Worm (Caenorhabditis elegans) whole organism, L4 larva: ENCODE data around the gene sre-30.

Source experiments
- D1046.2 ChIP-seq: fragments of 200-800 bp; sonication (Bioruptor generic); IDR thresholded peaks from 2 replicates; pipeline ENCODE4 v1.3.6; 2022; ENCODE audit warnings: missing genetic modification characterization, missing compliant biosample characterization
- F49E8.2 ChIP-seq: sonication (generic microtip); optimal IDR thresholded peaks from 2 replicates; lab custom pipeline; 2016; ENCODE audit warnings: missing compliant biosample characterization, mild to moderate bottlenecking, missing genetic modification characterization, borderline replicate concordance
- R02D3.7 ChIP-seq: fragments of 150-350 bp; sonication (generic microtip); optimal IDR thresholded peaks from 3 replicates; lab custom pipeline; 2014; ENCODE audit warnings: missing biosample characterization, missing genetic modification characterization
- T26A8.4 ChIP-seq: fragments of 200-800 bp; sonication (Bioruptor generic); IDR thresholded peaks from 2 replicates; pipeline ENCODE4 v1.3.6; 2022; ENCODE audit warnings: missing genetic modification characterization, missing compliant biosample characterization
- Y75B8A.6 ChIP-seq: fragments of 200-800 bp; sonication (Bioruptor generic); IDR thresholded peaks from 2 replicates; pipeline ENCODE4 v1.3.6; 2022; ENCODE audit warnings: missing genetic modification reagents, missing genetic modification characterization, missing compliant biosample characterization
- ZK546.5 ChIP-seq, 2 experiments: sonication (generic microtip); optimal IDR thresholded peaks; 2 replicates each; lab custom pipeline; 2017; ENCODE audit warnings: missing biosample characterization in 2 of 2, missing genetic modification characterization in 2 of 2
- aha-1 ChIP-seq: fragments of 150-350 bp; peaks from one replicate; lab custom pipeline; 2014; ENCODE audit warnings: missing biosample characterization, missing genetic modification characterization
- aly-2 ChIP-seq: sonication (generic microtip); optimal IDR thresholded peaks from 2 replicates; lab custom pipeline; 2018; ENCODE audit warnings: missing biosample characterization, missing genetic modification characterization
- ama-1 ChIP-seq: fragments of 150-350 bp; optimal IDR thresholded peaks from 2 replicates; lab custom pipeline; 2014; ENCODE audit warnings: inconsistent platforms, mixed read lengths
- ceh-20 ChIP-seq: fragments of 200-800 bp; sonication (Bioruptor generic); IDR thresholded peaks from 2 replicates; pipeline ENCODE4 v1.3.6; 2022; ENCODE audit warnings: missing genetic modification reagents, missing genetic modification characterization, missing compliant biosample characterization
- ceh-28 ChIP-seq: fragments of 150-350 bp; optimal IDR thresholded peaks from 2 replicates; lab custom pipeline; 2014; ENCODE audit warnings: missing biosample characterization, missing genetic modification reagents, missing genetic modification characterization
- ceh-44 ChIP-seq: fragments of 200-800 bp; sonication (Bioruptor generic); IDR thresholded peaks from 2 replicates; pipeline ENCODE4 v1.3.6; 2022; ENCODE audit warnings: missing genetic modification reagents, missing genetic modification characterization, missing compliant biosample characterization
- ctbp-1 ChIP-seq: fragments of 200-800 bp; sonication (Bioruptor generic); IDR thresholded peaks from 2 replicates; pipeline ENCODE4 v1.3.6; 2022; ENCODE audit warnings: missing genetic modification reagents, missing genetic modification characterization, missing compliant biosample characterization
- daf-16 ChIP-seq, 3 experiments: sonication (generic microtip); optimal IDR thresholded peaks; 2 replicates each; lab custom pipeline; 2016 to 2017; ENCODE audit warnings: missing genetic modification characterization in 3 of 3, missing genetic modification reagents in 3 of 3, mild to moderate bottlenecking in 2 of 3, missing compliant biosample characterization in 2 of 3, missing biosample characterization in 1 of 3, moderate library complexity in 1 of 3
- dmd-9 ChIP-seq: fragments of 200-800 bp; sonication (Bioruptor generic); IDR thresholded peaks from 2 replicates; pipeline ENCODE4 v1.3.6; 2022; ENCODE audit warnings: missing genetic modification reagents, missing genetic modification characterization, missing compliant biosample characterization
- egl-27 ChIP-seq: sonication (generic microtip); optimal IDR thresholded peaks from 3 replicates; lab custom pipeline; 2017; ENCODE audit warnings: missing biosample characterization, missing genetic modification reagents, missing genetic modification characterization
- egl-43 ChIP-seq: fragments of 200-800 bp; sonication (Bioruptor generic); IDR thresholded peaks from 2 replicates; pipeline ENCODE4 v1.3.6; 2022; ENCODE audit warnings: missing genetic modification reagents, missing genetic modification characterization, missing compliant biosample characterization
- fkh-10 ChIP-seq: fragments of 150-350 bp; optimal IDR thresholded peaks from 2 replicates; lab custom pipeline; 2014; ENCODE audit warnings: missing biosample characterization, missing genetic modification reagents, missing genetic modification characterization
- gei-8 ChIP-seq: fragments of 200-800 bp; sonication (Bioruptor generic); optimal IDR thresholded peaks from 2 replicates; lab custom pipeline; 2018; ENCODE audit warnings: mild to moderate bottlenecking, missing genetic modification characterization, missing compliant biosample characterization
- jun-1 ChIP-seq: fragments of 150-350 bp; optimal IDR thresholded peaks from 2 replicates; lab custom pipeline; 2014; ENCODE audit warnings: missing biosample characterization, missing genetic modification reagents, missing genetic modification characterization
- lsy-2 ChIP-seq, 2 experiments: fragments of 150-350 bp in 1 of 2; sonication (generic microtip) in 1 of 2; optimal IDR thresholded peaks; 2 replicates each; lab custom pipeline; 2014 to 2017; ENCODE audit warnings: missing biosample characterization in 2 of 2, missing genetic modification characterization in 2 of 2
- madf-5 ChIP-seq, 2 experiments: fragments of 200-800 bp; sonication (Bioruptor generic); IDR thresholded peaks; 2 replicates each; pipeline ENCODE4 v1.3.6; 2022; ENCODE audit warnings: missing compliant biosample characterization in 2 of 2, missing genetic modification characterization in 2 of 2
- madf-9 ChIP-seq: fragments of 200-800 bp; sonication (Bioruptor generic); conservative IDR thresholded peaks from 2 replicates; pipeline ENCODE4 v1.3.6; 2022; ENCODE audit warnings: missing genetic modification reagents, missing genetic modification characterization, missing compliant biosample characterization
- mdl-1 ChIP-seq, 2 experiments: fragments of 150-350 bp in 1 of 2; sonication (generic microtip) in 1 of 2; optimal IDR thresholded peaks; 2 replicates each; lab custom pipeline; 2014 to 2017; ENCODE audit warnings: missing biosample characterization in 2 of 2, missing genetic modification characterization in 2 of 2
- mxl-3 ChIP-seq: fragments of 200-800 bp; sonication (Bioruptor generic); optimal IDR thresholded peaks from 2 replicates; lab custom pipeline; 2018; ENCODE audit warnings: mild to moderate bottlenecking, missing genetic modification characterization, missing compliant biosample characterization
- nhr-10 ChIP-seq: fragments of 150-350 bp; optimal IDR thresholded peaks from 2 replicates; lab custom pipeline; 2014; ENCODE audit warnings: missing biosample characterization, missing genetic modification characterization
- nhr-102 ChIP-seq: sonication (generic microtip); optimal IDR thresholded peaks from 2 replicates; lab custom pipeline; 2016; ENCODE audit warnings: mild to moderate bottlenecking, missing genetic modification characterization, moderate library complexity, missing compliant biosample characterization
- nhr-11 ChIP-seq: fragments of 150-350 bp; optimal IDR thresholded peaks from 2 replicates; lab custom pipeline; 2014; ENCODE audit warnings: missing biosample characterization, missing genetic modification characterization
- nhr-237 ChIP-seq: sonication (generic microtip); optimal IDR thresholded peaks from 2 replicates; lab custom pipeline; 2017; ENCODE audit warnings: missing biosample characterization, missing genetic modification characterization
- nhr-25 ChIP-seq: sonication (generic microtip); optimal IDR thresholded peaks from 2 replicates; lab custom pipeline; 2017; ENCODE audit warnings: missing genetic modification characterization, mild to moderate bottlenecking, missing compliant biosample characterization, antibody characterized with exemption, moderate library complexity, borderline replicate concordance; ENCODE audit not compliant: insufficient read depth
- nhr-28 ChIP-seq: fragments of 150-350 bp; optimal IDR thresholded peaks from 2 replicates; lab custom pipeline; 2014; ENCODE audit warnings: missing biosample characterization, missing genetic modification characterization
- pha-4 ChIP-seq, 2 experiments: fragments of 150-350 bp in 1 of 2; fragments of 200-800 bp in 1 of 2; sonication (Bioruptor generic) in 1 of 2; IDR thresholded peaks in 1 of 2; optimal IDR thresholded peaks in 1 of 2; 2 replicates each; pipeline versions ENCODE4 v1.3.6 to Lab custom; 2014 to 2022; ENCODE audit warnings: missing genetic modification characterization in 2 of 2, missing genetic modification reagents in 2 of 2, missing biosample characterization in 1 of 2, missing compliant biosample characterization in 1 of 2
- rbr-2 ChIP-seq: sonication (generic microtip); optimal IDR thresholded peaks from 2 replicates; lab custom pipeline; 2016; ENCODE audit warnings: missing genotype, missing genetic modification characterization, missing compliant biosample characterization
- sdz-12 ChIP-seq: fragments of 200-800 bp; sonication (Bioruptor generic); optimal IDR thresholded peaks from 2 replicates; lab custom pipeline; 2018; ENCODE audit warnings: mild to moderate bottlenecking, missing genetic modification characterization, missing compliant biosample characterization
- set-16 ChIP-seq: fragments of 200-800 bp; sonication (Bioruptor generic); IDR thresholded peaks from 2 replicates; pipeline ENCODE4 v1.3.6; 2022; ENCODE audit warnings: missing genetic modification reagents, missing genetic modification characterization, missing compliant biosample characterization
- skn-1 ChIP-seq: fragments of 150-350 bp; optimal IDR thresholded peaks from 2 replicates; lab custom pipeline; 2014; ENCODE audit warnings: missing biosample characterization, missing genetic modification characterization
- snpc-4 ChIP-seq: fragments of 150-350 bp; optimal IDR thresholded peaks from 2 replicates; lab custom pipeline; 2014; ENCODE audit warnings: missing biosample characterization, missing genetic modification characterization
- tra-1 ChIP-seq: fragments of 200-800 bp; sonication (Bioruptor generic); IDR thresholded peaks from 2 replicates; pipeline ENCODE4 v1.3.6; 2022; ENCODE audit warnings: missing genetic modification reagents, missing genetic modification characterization, missing compliant biosample characterization
- unc-62 ChIP-seq, 3 experiments: fragments of 150-350 bp in 1 of 3; sonication (generic microtip); optimal IDR thresholded peaks in 2 of 3; peaks in 1 of 3; 1 replicate in 1 of 3; 2 replicates in 2 of 3; lab custom pipeline; 2014 to 2017; ENCODE audit warnings: missing biosample characterization in 3 of 3, missing genetic modification characterization in 3 of 3, missing genetic modification reagents in 3 of 3, missing genotype in 1 of 3
- zag-1 ChIP-seq: fragments of 150-350 bp; optimal IDR thresholded peaks from 2 replicates; lab custom pipeline; 2014; ENCODE audit warnings: missing biosample characterization, missing genetic modification characterization
- ztf-7 ChIP-seq: fragments of 150-350 bp; optimal IDR thresholded peaks from 2 replicates; lab custom pipeline; 2014; ENCODE audit warnings: missing biosample characterization, missing genetic modification characterization

Gene sre-30

ce11 chrII:12387487-12387886, 18.8 kb downstream of the sre-30 start:
- TF ChIP-seq jun-1 (tag; lab: Kevin White, UChicago) (no peak), nhr-11 (tag; lab: Kevin White, UChicago) (no peak), nhr-25 (tag; lab: Kevin White, UChicago) (no peak), set-16 (GFP tag; lab: Robert Waterston, UW) (no peak), D1046.2 (GFP tag; lab: Robert Waterston, UW) (no peak), R02D3.7 (tag; lab: Kevin White, UChicago) (no peak), egl-43 (GFP tag; lab: Robert Waterston, UW) (no peak), mdl-1 (tag; optimal IDR thresholded peaks at IDR 0.05; lab: Kevin White, UChicago) (no peak), nhr-237 (tag; lab: Kevin White, UChicago) (no peak), unc-62 (GFP tag; optimal IDR thresholded peaks at IDR 0.05 in 1 of 2; lab: Kevin White, UChicago) (no peak), unc-62 (tag; optimal IDR thresholded peaks at IDR 0.05; lab: Kevin White, UChicago) (no peak), zag-1 (no peak), fkh-10 (GFP tag; lab: Kevin White, UChicago) (no peak), Y75B8A.6 (GFP tag; lab: Robert Waterston, UW) (no peak), ceh-28 (tag; lab: Kevin White, UChicago) (no peak)

ce11 chrII:12386781-12387180, 19.5 kb downstream of the sre-30 start, which contains the start of gene sre-42:
Gene sre-42, minus strand, starts transcription at chrII:12386881.
- TF ChIP-seq ZK546.5 (tag; optimal IDR thresholded peaks at IDR 0.05; lab: Kevin White, UChicago) = no peak
- TF ChIP-seq aha-1 (tag; lab: Kevin White, UChicago) = peak; percentile 18

DNA sequence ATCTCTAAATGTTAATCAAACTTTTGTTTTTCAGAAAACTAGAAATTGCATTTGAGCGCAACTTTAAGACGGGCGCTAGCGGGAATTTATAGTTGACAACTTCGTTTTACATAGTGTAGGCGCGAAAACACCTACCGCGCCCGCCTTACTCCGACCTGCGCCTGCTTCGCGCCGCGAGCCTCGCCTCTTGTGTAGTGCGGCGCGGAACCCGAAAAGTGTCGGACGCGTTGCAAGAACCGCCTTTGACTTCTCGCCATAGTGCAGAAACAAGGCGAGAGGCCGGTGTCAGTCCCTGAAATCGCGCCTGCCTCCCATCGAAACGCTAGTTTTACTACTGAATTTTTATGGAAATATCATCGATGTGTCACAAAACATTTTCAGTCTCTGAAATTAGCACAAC, 20.5 kb downstream of the sre-30 start:
- TF ChIP-seq egl-43 (GFP tag; lab: Robert Waterston, UW) = 0 out of 2 replicates have a peak, but pooled peaks have one; percentile 35
- TF ChIP-seq sdz-12 (GFP tag; lab: Kevin White, UChicago) = no peak
- no peak for TF ChIP-seq pha-4 (GFP tag; IDR thresholded peaks at IDR 0.05; lab: Robert Waterston, UW)
- TF ChIP-seq pha-4 (tag; optimal IDR thresholded peaks at IDR 0.05; lab: Kevin White, UChicago) = no peak
- TF ChIP-seq set-16 (GFP tag; lab: Robert Waterston, UW) = peak; percentile 82
- peak; percentile 61 for TF ChIP-seq aha-1 (tag; lab: Kevin White, UChicago)
- TF ChIP-seq, all 104 proteins: peak for 3

DNA sequence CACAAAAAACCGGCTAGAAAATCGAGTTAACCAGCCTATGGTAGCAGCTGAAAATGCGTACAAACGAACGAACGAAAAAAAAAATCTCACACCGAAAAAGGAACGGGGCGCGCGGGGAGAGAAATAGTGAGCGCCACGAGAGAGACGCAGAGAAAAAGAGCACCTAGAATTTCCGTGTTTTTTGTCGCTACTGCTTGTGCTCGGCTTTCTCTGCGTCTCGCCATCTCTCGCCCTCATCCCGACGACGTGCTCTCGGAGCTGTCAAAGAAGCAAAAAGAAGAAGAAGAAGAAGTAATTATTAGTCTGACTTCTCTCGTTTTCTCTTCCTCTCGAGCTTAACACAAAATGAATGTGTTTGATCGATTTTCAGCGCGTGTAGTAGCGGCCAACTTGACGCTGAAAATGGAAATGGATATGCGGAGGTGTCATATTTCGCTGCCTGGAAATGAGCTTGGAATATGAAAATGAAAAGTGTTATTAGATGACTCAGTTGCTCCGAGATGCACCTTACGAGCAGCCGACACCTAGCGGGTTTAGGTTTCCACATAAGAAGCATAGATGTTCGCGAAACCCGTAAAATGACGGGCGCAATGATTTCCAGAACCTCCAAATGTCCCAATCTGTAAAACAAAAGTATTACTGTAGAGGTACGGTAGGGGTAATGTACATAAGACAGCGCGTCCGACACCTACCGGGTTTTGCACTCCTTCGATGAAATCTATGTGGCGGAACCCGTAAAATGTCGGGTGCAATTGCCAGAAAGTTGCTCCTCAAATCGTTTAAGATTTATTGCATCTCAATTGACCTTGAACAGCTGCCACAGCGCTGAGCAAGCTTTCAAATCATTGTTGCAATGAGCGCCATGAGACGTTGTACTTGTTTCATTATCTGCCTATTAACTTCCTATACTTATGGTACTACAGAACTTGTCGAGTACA, 23.4 kb downstream of the sre-30 start, which contains the start of gene btb-14:
TSS of gene btb-14 (plus strand) at position 839 of the 938 bp plus-strand sequence.
- TF ChIP-seq sdz-12 (GFP tag; lab: Kevin White, UChicago) = no peak
- TF ChIP-seq ama-1 (lab: Kevin White, UChicago) = no peak
- TF ChIP-seq mxl-3 (GFP tag; lab: Kevin White, UChicago) = no peak
- no peak for TF ChIP-seq daf-16 (GFP tag; optimal IDR thresholded peaks at IDR 0.05; lab: Kevin White, UChicago)
- TF ChIP-seq daf-16 (tag; optimal IDR thresholded peaks at IDR 0.05; lab: Kevin White, UChicago) = no peak
- no peak for TF ChIP-seq madf-9 (GFP tag; lab: Robert Waterston, UW)
- no peak for TF ChIP-seq gei-8 (GFP tag; lab: Kevin White, UChicago)
- TF ChIP-seq skn-1 (tag; lab: Kevin White, UChicago) = no peak
- TF ChIP-seq aly-2 (tag; lab: Kevin White, UChicago) = no peak
- no peak for TF ChIP-seq zag-1
- no peak for TF ChIP-seq egl-27 (tag; lab: Kevin White, UChicago)
- peak in 1 of 2 experiments; percentile 60 for TF ChIP-seq lsy-2 (tag; optimal IDR thresholded peaks at IDR 0.05; lab: Kevin White, UChicago)
- TF ChIP-seq ceh-20 (GFP tag; lab: Robert Waterston, UW) = 0 out of 2 replicates have a peak, but pooled peaks have one; percentile 19
- no peak for TF ChIP-seq ztf-7 (tag; lab: Kevin White, UChicago)
- TF ChIP-seq ctbp-1 (GFP tag; lab: Robert Waterston, UW) = no peak
- no peak for TF ChIP-seq nhr-102
- TF ChIP-seq F49E8.2 (tag; lab: Kevin White, UChicago) = no peak
- TF ChIP-seq ceh-44 = no peak
- peak; percentile 46; the same call in 1 of the 2 replicates for TF ChIP-seq set-16 (GFP tag; lab: Robert Waterston, UW)
- no peak for TF ChIP-seq tra-1 (GFP tag; lab: Robert Waterston, UW)
- TF ChIP-seq dmd-9 (GFP tag; lab: Robert Waterston, UW) = no peak
- peak; percentile 24 for TF ChIP-seq rbr-2 (tag; lab: Kevin White, UChicago)
- no peak for TF ChIP-seq madf-5 (GFP tag; IDR thresholded peaks at IDR 0.05; lab: Robert Waterston, UW)
- no peak for TF ChIP-seq nhr-10
- no peak for TF ChIP-seq nhr-28 (tag; lab: Kevin White, UChicago)
- TF ChIP-seq T26A8.4 (GFP tag; lab: Robert Waterston, UW) = no peak
- TF ChIP-seq snpc-4 (tag; lab: Kevin White, UChicago) = peak; percentile 26
- peak in 1 of 2 experiments; percentile 53 for TF ChIP-seq unc-62 (GFP tag; optimal IDR thresholded peaks at IDR 0.05 in 1 of 2; lab: Kevin White, UChicago)
- TF ChIP-seq unc-62 (tag; optimal IDR thresholded peaks at IDR 0.05; lab: Kevin White, UChicago) = no peak
